Worm (Caenorhabditis elegans) whole organism, L4 larva: ENCODE measurements around the gene F32H5.4.

Experiments
- F26F4.8 ChIP-seq: fragments of 200-800 bp; sonication (Bioruptor generic); conservative IDR thresholded peaks from 2 replicates; pipeline ENCODE4 v1.3.6; 2022; ENCODE audit warnings: missing genetic modification characterization, missing compliant biosample characterization
- R02D3.7 ChIP-seq: fragments of 150-350 bp; sonication (generic microtip); optimal IDR thresholded peaks from 3 replicates; lab custom pipeline; 2014; ENCODE audit warnings: missing biosample characterization, missing genetic modification characterization
- T26A8.4 ChIP-seq: fragments of 200-800 bp; sonication (Bioruptor generic); IDR thresholded peaks from 2 replicates; pipeline ENCODE4 v1.3.6; 2022; ENCODE audit warnings: missing genetic modification characterization, missing compliant biosample characterization
- Y48G9A.11 ChIP-seq: fragments of 200-800 bp; sonication (Bioruptor generic); IDR thresholded peaks from 2 replicates; pipeline ENCODE4 v1.3.6; 2022; ENCODE audit warnings: missing genetic modification reagents, missing genetic modification characterization, missing compliant biosample characterization
- aha-1 ChIP-seq: fragments of 150-350 bp; peaks from one replicate; lab custom pipeline; 2014; ENCODE audit warnings: missing biosample characterization, missing genetic modification characterization
- ceh-20 ChIP-seq: fragments of 200-800 bp; sonication (Bioruptor generic); IDR thresholded peaks from 2 replicates; pipeline ENCODE4 v1.3.6; 2022; ENCODE audit warnings: missing genetic modification reagents, missing genetic modification characterization, missing compliant biosample characterization
- ceh-28 ChIP-seq: fragments of 150-350 bp; optimal IDR thresholded peaks from 2 replicates; lab custom pipeline; 2014; ENCODE audit warnings: missing biosample characterization, missing genetic modification reagents, missing genetic modification characterization
- ceh-62 ChIP-seq: sonication (generic microtip); optimal IDR thresholded peaks from 2 replicates; lab custom pipeline; 2017; ENCODE audit warnings: missing biosample characterization, missing genetic modification characterization
- ceh-82 ChIP-seq: sonication (generic microtip); optimal IDR thresholded peaks from 2 replicates; lab custom pipeline; 2017; ENCODE audit warnings: missing biosample characterization, missing genetic modification characterization
- daf-16 ChIP-seq, 3 experiments: sonication (generic microtip); optimal IDR thresholded peaks; 2 replicates each; lab custom pipeline; 2016 to 2017; ENCODE audit warnings: missing genetic modification characterization in 3 of 3, missing genetic modification reagents in 3 of 3, mild to moderate bottlenecking in 2 of 3, missing compliant biosample characterization in 2 of 3, missing biosample characterization in 1 of 3, moderate library complexity in 1 of 3
- dmd-6 ChIP-seq: fragments of 200-800 bp; sonication (Bioruptor generic); IDR thresholded peaks from 2 replicates; pipeline ENCODE4 v1.3.6; 2022; ENCODE audit warnings: missing genetic modification reagents, missing genetic modification characterization, missing compliant biosample characterization
- dmd-9 ChIP-seq: fragments of 200-800 bp; sonication (Bioruptor generic); IDR thresholded peaks from 2 replicates; pipeline ENCODE4 v1.3.6; 2022; ENCODE audit warnings: missing genetic modification reagents, missing genetic modification characterization, missing compliant biosample characterization
- dpl-1 ChIP-seq: fragments of 150-350 bp; optimal IDR thresholded peaks from 2 replicates; lab custom pipeline; 2014; ENCODE audit warnings: missing biosample characterization, missing genetic modification reagents, missing genetic modification characterization
- dve-1 ChIP-seq: sonication (generic microtip); optimal IDR thresholded peaks from 2 replicates; lab custom pipeline; 2017; ENCODE audit warnings: antibody characterized with exemption, mild to moderate bottlenecking, missing genetic modification characterization, missing compliant biosample characterization; ENCODE audit not compliant: insufficient read depth
- fkh-10 ChIP-seq: fragments of 150-350 bp; optimal IDR thresholded peaks from 2 replicates; lab custom pipeline; 2014; ENCODE audit warnings: missing biosample characterization, missing genetic modification reagents, missing genetic modification characterization
- hlh-30 ChIP-seq: sonication (generic microtip); optimal IDR thresholded peaks from 2 replicates; lab custom pipeline; 2017; ENCODE audit warnings: antibody characterized with exemption, mild to moderate bottlenecking, missing genetic modification characterization, missing compliant biosample characterization; ENCODE audit not compliant: insufficient read depth
- lin-1 ChIP-seq: fragments of 200-800 bp; sonication (Bioruptor generic); IDR thresholded peaks from 2 replicates; pipeline ENCODE4 v1.3.6; 2022; ENCODE audit warnings: missing genetic modification reagents, missing genetic modification characterization, missing compliant biosample characterization
- lin-13 ChIP-seq: fragments of 150-350 bp; optimal IDR thresholded peaks from 2 replicates; lab custom pipeline; 2014; ENCODE audit warnings: missing biosample characterization, missing genetic modification reagents, missing genetic modification characterization
- lin-15B ChIP-seq: fragments of 150-350 bp; sonication (generic microtip); optimal IDR thresholded peaks from 3 replicates; lab custom pipeline; 2014; ENCODE audit warnings: missing biosample characterization, missing genetic modification characterization
- lin-29 ChIP-seq: fragments of 200-800 bp; sonication (Bioruptor generic); IDR thresholded peaks from 2 replicates; pipeline ENCODE4 v1.3.6; 2022; ENCODE audit warnings: missing genetic modification reagents, missing genetic modification characterization, missing compliant biosample characterization
- lin-38 ChIP-seq: fragments of 200-800 bp; sonication (Bioruptor generic); IDR thresholded peaks from 2 replicates; pipeline ENCODE4 v1.3.6; 2022; ENCODE audit warnings: missing genetic modification reagents, missing genetic modification characterization, missing compliant biosample characterization
- lsy-2 ChIP-seq, 2 experiments: fragments of 150-350 bp in 1 of 2; sonication (generic microtip) in 1 of 2; optimal IDR thresholded peaks; 2 replicates each; lab custom pipeline; 2014 to 2017; ENCODE audit warnings: missing biosample characterization in 2 of 2, missing genetic modification characterization in 2 of 2
- mdl-1 ChIP-seq, 2 experiments: fragments of 150-350 bp in 1 of 2; sonication (generic microtip) in 1 of 2; optimal IDR thresholded peaks; 2 replicates each; lab custom pipeline; 2014 to 2017; ENCODE audit warnings: missing biosample characterization in 2 of 2, missing genetic modification characterization in 2 of 2
- mep-1 ChIP-seq: fragments of 150-350 bp; sonication (generic microtip); optimal IDR thresholded peaks from 3 replicates; lab custom pipeline; 2014; ENCODE audit warnings: missing biosample characterization, missing genetic modification characterization
- mes-2 ChIP-seq: sonication (generic microtip); optimal IDR thresholded peaks from 2 replicates; lab custom pipeline; 2016; ENCODE audit warnings: missing genotype, mild to moderate bottlenecking, missing genetic modification characterization, missing compliant biosample characterization; ENCODE audit not compliant: poor library complexity, severe bottlenecking
- mxl-2 ChIP-seq: fragments of 200-800 bp; sonication (Bioruptor generic); conservative IDR thresholded peaks from 2 replicates; pipeline ENCODE4 v1.3.6; 2022; ENCODE audit warnings: missing genetic modification reagents, missing genetic modification characterization, missing compliant biosample characterization
- nhr-10 ChIP-seq: fragments of 150-350 bp; optimal IDR thresholded peaks from 2 replicates; lab custom pipeline; 2014; ENCODE audit warnings: missing biosample characterization, missing genetic modification characterization
- nhr-11 ChIP-seq: fragments of 150-350 bp; optimal IDR thresholded peaks from 2 replicates; lab custom pipeline; 2014; ENCODE audit warnings: missing biosample characterization, missing genetic modification characterization
- nhr-111 ChIP-seq: fragments of 200-800 bp; sonication (Bioruptor generic); optimal IDR thresholded peaks from 2 replicates; lab custom pipeline; 2018; ENCODE audit warnings: mild to moderate bottlenecking, missing genetic modification characterization, missing compliant biosample characterization
- nhr-28 ChIP-seq: fragments of 150-350 bp; optimal IDR thresholded peaks from 2 replicates; lab custom pipeline; 2014; ENCODE audit warnings: missing biosample characterization, missing genetic modification characterization
- nhr-42 ChIP-seq: fragments of 200-800 bp; sonication (Bioruptor generic); IDR thresholded peaks from 2 replicates; pipeline ENCODE4 v1.3.6; 2022; ENCODE audit warnings: missing genetic modification characterization, missing compliant biosample characterization
- nhr-48 ChIP-seq: sonication (generic microtip); optimal IDR thresholded peaks from 2 replicates; lab custom pipeline; 2016; ENCODE audit warnings: mild to moderate bottlenecking, missing genetic modification characterization, missing compliant biosample characterization
- nhr-76 ChIP-seq: fragments of 150-350 bp; optimal IDR thresholded peaks from 2 replicates; lab custom pipeline; 2014; ENCODE audit warnings: missing biosample characterization, missing genetic modification characterization
- nhr-77 ChIP-seq: fragments of 150-350 bp; optimal IDR thresholded peaks from 2 replicates; lab custom pipeline; 2014; ENCODE audit warnings: missing biosample characterization, missing genetic modification characterization
- php-3 ChIP-seq: fragments of 200-800 bp; sonication (Bioruptor generic); IDR thresholded peaks from 2 replicates; pipeline ENCODE4 v1.3.6; 2022; ENCODE audit warnings: missing genetic modification reagents, missing genetic modification characterization, missing compliant biosample characterization
- pqm-1 ChIP-seq: sonication (generic microtip); optimal IDR thresholded peaks from 2 replicates; lab custom pipeline; 2017; ENCODE audit warnings: missing biosample characterization, missing genetic modification characterization
- sdz-12 ChIP-seq: fragments of 200-800 bp; sonication (Bioruptor generic); optimal IDR thresholded peaks from 2 replicates; lab custom pipeline; 2018; ENCODE audit warnings: mild to moderate bottlenecking, missing genetic modification characterization, missing compliant biosample characterization
- set-16 ChIP-seq: fragments of 200-800 bp; sonication (Bioruptor generic); IDR thresholded peaks from 2 replicates; pipeline ENCODE4 v1.3.6; 2022; ENCODE audit warnings: missing genetic modification reagents, missing genetic modification characterization, missing compliant biosample characterization
- snpc-4 ChIP-seq: fragments of 150-350 bp; optimal IDR thresholded peaks from 2 replicates; lab custom pipeline; 2014; ENCODE audit warnings: missing biosample characterization, missing genetic modification characterization
- spr-1 ChIP-seq: sonication (generic microtip); optimal IDR thresholded peaks from 2 replicates; lab custom pipeline; 2016; ENCODE audit warnings: mild to moderate bottlenecking, missing genetic modification characterization, missing compliant biosample characterization
- spr-3 ChIP-seq: fragments of 200-800 bp; sonication (Bioruptor generic); optimal IDR thresholded peaks from 2 replicates; lab custom pipeline; 2018; ENCODE audit warnings: mild to moderate bottlenecking, missing genetic modification characterization, missing compliant biosample characterization
- tra-1 ChIP-seq: fragments of 200-800 bp; sonication (Bioruptor generic); IDR thresholded peaks from 2 replicates; pipeline ENCODE4 v1.3.6; 2022; ENCODE audit warnings: missing genetic modification reagents, missing genetic modification characterization, missing compliant biosample characterization
- unc-130 ChIP-seq: sonication (generic microtip); optimal IDR thresholded peaks from 2 replicates; lab custom pipeline; 2016; ENCODE audit warnings: missing genetic modification reagents, missing genetic modification characterization, missing compliant biosample characterization
- unc-62 ChIP-seq, 3 experiments: fragments of 150-350 bp in 1 of 3; sonication (generic microtip); optimal IDR thresholded peaks in 2 of 3; peaks in 1 of 3; 1 replicate in 1 of 3; 2 replicates in 2 of 3; lab custom pipeline; 2014 to 2017; ENCODE audit warnings: missing biosample characterization in 3 of 3, missing genetic modification characterization in 3 of 3, missing genetic modification reagents in 3 of 3, missing genotype in 1 of 3
- zfp-3 ChIP-seq: fragments of 200-800 bp; sonication (Bioruptor generic); conservative IDR thresholded peaks from 2 replicates; pipeline ENCODE4 v1.3.6; 2022; ENCODE audit warnings: missing genetic modification reagents, missing genetic modification characterization, missing compliant biosample characterization
- zip-11 ChIP-seq: fragments of 200-800 bp; sonication (Bioruptor generic); IDR thresholded peaks from 2 replicates; pipeline ENCODE4 v1.3.6; 2022; ENCODE audit warnings: missing genetic modification characterization, missing compliant biosample characterization
- ztf-7 ChIP-seq: fragments of 150-350 bp; optimal IDR thresholded peaks from 2 replicates; lab custom pipeline; 2014; ENCODE audit warnings: missing biosample characterization, missing genetic modification characterization

F32H5.4 gene

DNA sequence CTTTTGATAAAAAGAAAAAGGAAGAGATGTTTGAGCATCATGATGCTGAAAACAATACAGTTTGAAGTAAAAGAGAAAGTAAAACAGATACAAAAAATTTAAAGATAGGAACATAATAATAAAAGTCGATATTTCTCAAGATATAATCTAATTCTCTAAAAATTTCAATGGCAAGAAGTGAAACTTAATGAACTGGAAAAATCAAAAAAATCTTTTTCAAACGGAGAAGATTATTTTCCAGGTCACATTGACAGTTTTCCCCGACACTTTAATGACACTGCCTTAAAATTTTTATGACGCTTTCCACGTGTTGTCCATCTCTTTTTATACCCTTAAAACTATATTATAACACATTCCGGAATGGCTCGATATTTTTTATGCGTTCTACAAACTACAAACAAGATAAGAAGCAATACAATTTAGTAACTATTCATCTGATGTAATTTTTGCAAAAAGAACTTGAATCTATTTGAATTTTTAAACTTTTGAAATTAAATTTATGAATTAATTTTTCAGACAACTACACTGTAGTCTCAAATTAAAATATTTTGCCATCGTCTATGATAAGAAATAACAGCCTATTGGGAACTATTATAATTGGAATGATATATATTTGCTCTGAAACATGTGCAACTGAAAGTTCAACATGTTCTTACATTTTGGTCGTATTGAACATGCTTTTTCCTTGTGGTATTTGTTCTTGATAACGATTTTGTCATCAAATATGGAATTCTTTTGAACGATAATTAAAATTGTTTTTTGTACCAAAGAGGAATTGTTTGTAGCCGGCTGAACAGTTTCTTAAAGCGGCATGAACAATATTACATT is 35.2 kb upstream of the F32H5.4 start, which contains the start of gene C50B6.7:
Gene C50B6.7 (minus strand): TSS at position 51 of the 828 bp plus-strand sequence.
- TF ChIP-seq spr-3 (GFP tag; lab: Kevin White, UChicago) (no peak), dve-1 (tag; lab: Kevin White, UChicago) (peak; percentile 11), lsy-2 (tag; optimal IDR thresholded peaks at IDR 0.05; lab: Kevin White, UChicago) (no peak), nhr-77 (tag; lab: Kevin White, UChicago) (no peak), php-3 (peak; percentile 90), daf-16 (GFP tag; optimal IDR thresholded peaks at IDR 0.05; lab: Kevin White, UChicago) (no peak), daf-16 (tag; optimal IDR thresholded peaks at IDR 0.05; lab: Kevin White, UChicago) (peak; percentile 52), dmd-6 (GFP tag; lab: Robert Waterston, UW) (peak; percentile 48), R02D3.7 (tag; lab: Kevin White, UChicago) (no peak), nhr-11 (tag; lab: Kevin White, UChicago) (no peak), unc-62 (GFP tag; optimal IDR thresholded peaks at IDR 0.05 in 1 of 2; lab: Kevin White, UChicago) (peak in 1 of 2 experiments; percentile 3), unc-62 (tag; optimal IDR thresholded peaks at IDR 0.05; lab: Kevin White, UChicago) (no peak), pqm-1 (peak; percentile 22), nhr-48 (tag; lab: Kevin White, UChicago) (peak; percentile 9), fkh-10 (GFP tag; lab: Kevin White, UChicago) (no peak), snpc-4 (tag; lab: Kevin White, UChicago) (no peak), nhr-28 (tag; lab: Kevin White, UChicago) (peak; percentile 2), zip-11 (GFP tag; lab: Robert Waterston, UW) (no peak), nhr-111 (GFP tag; lab: Kevin White, UChicago) (no peak), nhr-76 (tag; lab: Kevin White, UChicago) (no peak), ztf-7 (tag; lab: Kevin White, UChicago) (no peak), aha-1 (tag; lab: Kevin White, UChicago) (peak; percentile 56)

- TF ChIP-seq mdl-1 (tag; optimal IDR thresholded peaks at IDR 0.05; lab: Kevin White, UChicago), result no peak
- no peak for TF ChIP-seq mxl-2 (GFP tag; lab: Robert Waterston, UW)
- no peak for TF ChIP-seq unc-130 (GFP tag; lab: Kevin White, UChicago)
- no peak for TF ChIP-seq F26F4.8 (GFP tag; lab: Robert Waterston, UW)
- no peak for TF ChIP-seq lin-38 (GFP tag; lab: Robert Waterston, UW)
- no peak for TF ChIP-seq hlh-30
- TF ChIP-seq lin-13 (GFP tag; lab: Kevin White, UChicago), result no peak
- no peak for TF ChIP-seq lin-29 (GFP tag; lab: Robert Waterston, UW)
- TF ChIP-seq spr-1 (tag; lab: Kevin White, UChicago), result no peak
- no peak for TF ChIP-seq lin-15B (tag; lab: Kevin White, UChicago)
- no peak for TF ChIP-seq mep-1 (tag; lab: Kevin White, UChicago)
- TF ChIP-seq mes-2, result no peak
- TF ChIP-seq ceh-20 (GFP tag; lab: Robert Waterston, UW), result no peak
- no peak for TF ChIP-seq zfp-3
Measured at ce11 chrV:13327463-13327862, 32.9 kb upstream of the F32H5.4 start, which contains the start of gene str-37. Gene str-37, plus strand, starts transcription at chrV:13327763.

- TF ChIP-seq dmd-9 (GFP tag; lab: Robert Waterston, UW), result no peak
- no peak for TF ChIP-seq nhr-28 (tag; lab: Kevin White, UChicago)
- no peak for TF ChIP-seq dpl-1
- TF ChIP-seq tra-1, result no peak
- no peak for TF ChIP-seq ceh-82 (tag; lab: Kevin White, UChicago)
- no peak for TF ChIP-seq Y48G9A.11 (GFP tag; lab: Robert Waterston, UW)
- TF ChIP-seq php-3, result no peak
- no peak for TF ChIP-seq T26A8.4 (GFP tag; lab: Robert Waterston, UW)
- TF ChIP-seq lin-1 (GFP tag; lab: Robert Waterston, UW), result no peak
- no peak for TF ChIP-seq set-16 (GFP tag; lab: Robert Waterston, UW)
- TF ChIP-seq nhr-42, result no peak
- no peak for TF ChIP-seq sdz-12 (GFP tag; lab: Kevin White, UChicago)
- TF ChIP-seq lin-38 (GFP tag; lab: Robert Waterston, UW), result no peak
- TF ChIP-seq ceh-28, result no peak
- TF ChIP-seq ceh-62 (tag; lab: Kevin White, UChicago), result no peak
- TF ChIP-seq lin-15B (tag; lab: Kevin White, UChicago), result no peak
- TF ChIP-seq nhr-10 (tag; lab: Kevin White, UChicago), result no peak
Measured at ce11 chrV:13330919-13331318, 29.4 kb upstream of the F32H5.4 start, which contains the start of gene nhr-129. Gene nhr-129, minus strand, starts transcription at chrV:13331019.
